Worm (Caenorhabditis elegans) whole organism, L2 larva: ENCODE data around the gene crn-3.

ENCODE experiments used
- C34F6.9 ChIP-seq: fragments of 150-350 bp; optimal IDR thresholded peaks from 2 replicates; lab custom pipeline; 2014; ENCODE audit warnings: missing biosample characterization, missing genetic modification characterization
- F13H6.1 ChIP-seq: sonication (generic microtip); optimal IDR thresholded peaks from 2 replicates; lab custom pipeline; 2016; ENCODE audit warnings: missing genetic modification characterization, missing compliant biosample characterization
- R02D3.7 ChIP-seq: fragments of 150-350 bp; optimal IDR thresholded peaks from 2 replicates; lab custom pipeline; 2014; ENCODE audit warnings: missing biosample characterization, missing genetic modification characterization
- alr-1 ChIP-seq: fragments of 150-350 bp; optimal IDR thresholded peaks from 2 replicates; lab custom pipeline; 2014; ENCODE audit warnings: missing biosample characterization, missing genetic modification characterization
- aly-2 ChIP-seq: fragments of 150-350 bp; optimal IDR thresholded peaks from 2 replicates; lab custom pipeline; 2014; ENCODE audit warnings: missing biosample characterization, missing genetic modification characterization
- ama-1 ChIP-seq: fragments of 150-350 bp; optimal IDR thresholded peaks from 2 replicates; lab custom pipeline; 2018; ENCODE audit warnings: inconsistent platforms
- blmp-1 ChIP-seq: sonication (generic microtip); optimal IDR thresholded peaks from 2 replicates; lab custom pipeline; 2017; ENCODE audit warnings: missing genetic modification characterization, mild to moderate bottlenecking, missing compliant biosample characterization, antibody characterized with exemption, moderate library complexity; ENCODE audit not compliant: insufficient read depth
- ceh-16 ChIP-seq: fragments of 150-350 bp; optimal IDR thresholded peaks from 2 replicates; lab custom pipeline; 2014; ENCODE audit warnings: missing biosample characterization, missing genetic modification characterization
- crh-2 ChIP-seq: sonication (generic microtip); optimal IDR thresholded peaks from 2 replicates; lab custom pipeline; 2017; ENCODE audit warnings: missing biosample characterization, missing genetic modification characterization
- dmd-4 ChIP-seq: sonication (generic microtip); optimal IDR thresholded peaks from 2 replicates; lab custom pipeline; 2017; ENCODE audit warnings: missing biosample characterization, missing genetic modification characterization
- egl-27 ChIP-seq: sonication (generic microtip); optimal IDR thresholded peaks from 3 replicates; lab custom pipeline; 2017; ENCODE audit warnings: missing biosample characterization, missing genetic modification reagents, missing genetic modification characterization
- elt-1 ChIP-seq: fragments of 150-350 bp; optimal IDR thresholded peaks from 2 replicates; lab custom pipeline; 2014; ENCODE audit warnings: missing biosample characterization, missing genetic modification characterization
- elt-3 ChIP-seq: sonication (generic microtip); optimal IDR thresholded peaks from 2 replicates; lab custom pipeline; 2017; ENCODE audit warnings: missing biosample characterization, missing genetic modification characterization
- fos-1 ChIP-seq: fragments of 150-350 bp; optimal IDR thresholded peaks from 2 replicates; lab custom pipeline; 2014; ENCODE audit warnings: missing biosample characterization, missing genetic modification characterization
- gmeb-1 ChIP-seq: fragments of 150-350 bp; optimal IDR thresholded peaks from 2 replicates; lab custom pipeline; 2014; ENCODE audit warnings: missing biosample characterization, missing genetic modification characterization
- lin-11 ChIP-seq: fragments of 150-350 bp; sonication (generic microtip); optimal IDR thresholded peaks from 2 replicates; lab custom pipeline; 2014; ENCODE audit warnings: missing biosample characterization, missing genetic modification characterization, inconsistent platforms, mixed read lengths
- lin-13 ChIP-seq: fragments of 150-350 bp; optimal IDR thresholded peaks from 2 replicates; lab custom pipeline; 2014; ENCODE audit warnings: missing biosample characterization, missing genetic modification reagents, missing genetic modification characterization
- lsy-2 ChIP-seq, 2 experiments: fragments of 150-350 bp in 1 of 2; sonication (generic microtip) in 1 of 2; optimal IDR thresholded peaks; 2 replicates each; lab custom pipeline; 2014 to 2017; ENCODE audit warnings: missing biosample characterization in 2 of 2, missing genetic modification characterization in 2 of 2
- mbf-1 ChIP-seq: sonication (generic microtip); optimal IDR thresholded peaks from 2 replicates; lab custom pipeline; 2017; ENCODE audit warnings: missing biosample characterization, missing genetic modification characterization
- mdl-1 ChIP-seq, 2 experiments: fragments of 150-350 bp in 1 of 2; sonication (generic microtip) in 1 of 2; optimal IDR thresholded peaks; 2 replicates each; lab custom pipeline; 2017; ENCODE audit warnings: missing biosample characterization in 2 of 2, missing genetic modification characterization in 2 of 2
- nhr-11 ChIP-seq: fragments of 150-350 bp; optimal IDR thresholded peaks from 2 replicates; lab custom pipeline; 2014; ENCODE audit warnings: missing biosample characterization, missing genetic modification characterization
- nhr-12 ChIP-seq: fragments of 150-350 bp; optimal IDR thresholded peaks from 2 replicates; lab custom pipeline; 2014; ENCODE audit warnings: missing biosample characterization, missing genetic modification characterization
- nhr-129 ChIP-seq: fragments of 150-350 bp; optimal IDR thresholded peaks from 2 replicates; lab custom pipeline; 2014; ENCODE audit warnings: missing biosample characterization, missing genetic modification characterization
- nhr-21 ChIP-seq: fragments of 150-350 bp; optimal IDR thresholded peaks from 2 replicates; lab custom pipeline; 2014; ENCODE audit warnings: missing biosample characterization, missing genetic modification characterization
- nhr-23 ChIP-seq: fragments of 150-350 bp; optimal IDR thresholded peaks from 2 replicates; lab custom pipeline; 2014; ENCODE audit warnings: missing biosample characterization, missing genetic modification reagents, missing genetic modification characterization
- nhr-237 ChIP-seq: fragments of 150-350 bp; optimal IDR thresholded peaks from 2 replicates; lab custom pipeline; 2014; ENCODE audit warnings: missing biosample characterization, missing genetic modification characterization
- nhr-25 ChIP-seq: fragments of 150-350 bp; sonication (generic microtip); optimal IDR thresholded peaks from 3 replicates; lab custom pipeline; 2014; ENCODE audit warnings: missing biosample characterization, missing genetic modification characterization
- nhr-77 ChIP-seq: fragments of 150-350 bp; optimal IDR thresholded peaks from 2 replicates; lab custom pipeline; 2014; ENCODE audit warnings: missing biosample characterization, missing genetic modification characterization
- peb-1 ChIP-seq: fragments of 150-350 bp; optimal IDR thresholded peaks from 2 replicates; lab custom pipeline; 2014; ENCODE audit warnings: missing biosample characterization, missing genetic modification characterization
- sem-4 ChIP-seq: fragments of 150-350 bp; optimal IDR thresholded peaks from 2 replicates; lab custom pipeline; 2014; ENCODE audit warnings: missing biosample characterization, missing genetic modification reagents, missing genetic modification characterization
- skn-1 ChIP-seq: sonication (generic microtip); optimal IDR thresholded peaks from 2 replicates; lab custom pipeline; 2017; ENCODE audit warnings: missing biosample characterization, missing genetic modification characterization
- sma-3 ChIP-seq: sonication (generic microtip); optimal IDR thresholded peaks from 2 replicates; lab custom pipeline; 2016; ENCODE audit warnings: missing genetic modification reagents, missing genetic modification characterization, missing compliant biosample characterization
- sma-9 ChIP-seq, 2 experiments: fragments of 150-350 bp in 1 of 2; sonication (generic microtip) in 1 of 2; optimal IDR thresholded peaks; 2 replicates each; lab custom pipeline; 2014 to 2016; ENCODE audit warnings: missing genetic modification characterization in 2 of 2, mild to moderate bottlenecking in 1 of 2, missing biosample characterization in 1 of 2, missing compliant biosample characterization in 1 of 2, missing genetic modification reagents in 1 of 2, moderate library complexity in 1 of 2
- snpc-4 ChIP-seq: fragments of 150-350 bp; optimal IDR thresholded peaks from 2 replicates; lab custom pipeline; 2014; ENCODE audit warnings: missing biosample characterization, missing genetic modification characterization
- unc-39 ChIP-seq: fragments of 150-350 bp; optimal IDR thresholded peaks from 2 replicates; lab custom pipeline; 2014; ENCODE audit warnings: missing biosample characterization, missing genetic modification characterization
- unc-55 ChIP-seq: fragments of 150-350 bp; sonication (generic microtip); optimal IDR thresholded peaks from 3 replicates; lab custom pipeline; 2014; ENCODE audit warnings: missing biosample characterization, missing genetic modification reagents, missing genetic modification characterization
- unc-62 ChIP-seq: fragments of 150-350 bp; optimal IDR thresholded peaks from 2 replicates; lab custom pipeline; 2014; ENCODE audit warnings: missing biosample characterization, missing genetic modification reagents, missing genetic modification characterization
- ztf-1 ChIP-seq: fragments of 200-800 bp; sonication (Bioruptor generic); conservative IDR thresholded peaks from 2 replicates; pipeline ENCODE4 v1.3.6; 2022; ENCODE audit warnings: missing genetic modification characterization, missing compliant biosample characterization
- ztf-4 ChIP-seq: fragments of 150-350 bp; optimal IDR thresholded peaks from 2 replicates; lab custom pipeline; 2014; ENCODE audit warnings: missing biosample characterization, missing genetic modification characterization

crn-3 gene

ce11 chrII:10553377-10554045 lies 34.3 kb upstream of the crn-3 start:
- TF ChIP-seq unc-55 (GFP tag; lab: Kevin White, UChicago) (peak; percentile 44), nhr-129 (peak; percentile 19), F13H6.1 (tag; lab: Kevin White, UChicago) (no peak), snpc-4 (tag; lab: Kevin White, UChicago) (no peak), crh-2 (tag; lab: Kevin White, UChicago) (no peak)

- TF ChIP-seq elt-3, result no peak
- TF ChIP-seq ztf-4, result no peak
- TF ChIP-seq nhr-77 (tag; lab: Kevin White, UChicago), result no peak
- peak; percentile 3 for TF ChIP-seq ceh-16 (tag; lab: Kevin White, UChicago)
- no peak for TF ChIP-seq nhr-237 (tag; lab: Kevin White, UChicago)
- no peak for TF ChIP-seq lin-11
- peak; percentile 48 for TF ChIP-seq nhr-25 (tag; lab: Kevin White, UChicago)
- no peak for TF ChIP-seq unc-62 (GFP tag; lab: Kevin White, UChicago)
- TF ChIP-seq unc-55 (GFP tag; lab: Kevin White, UChicago), result no peak
- peak; percentile 13 for TF ChIP-seq nhr-129
- no peak for TF ChIP-seq nhr-12
Observed at ce11 chrII:10554046-10554399, 33.8 kb upstream of the crn-3 start.

- TF ChIP-seq crh-2 (tag; lab: Kevin White, UChicago) (no peak), elt-1 (tag; lab: Kevin White, UChicago) (no peak), aly-2 (tag; lab: Kevin White, UChicago) (no peak), C34F6.9 (tag; lab: Kevin White, UChicago) (no peak), alr-1 (tag; lab: Kevin White, UChicago) (no peak), R02D3.7 (no peak), unc-39 (tag; lab: Kevin White, UChicago) (no peak), mdl-1 (tag; optimal IDR thresholded peaks at IDR 0.05; lab: Kevin White, UChicago) (no peak), skn-1 (no peak), ztf-4 (no peak), lsy-2 (tag; optimal IDR thresholded peaks at IDR 0.05; lab: Kevin White, UChicago) (no peak)
Observed at ce11 chrII:10554972-10555371, 32.9 kb upstream of the crn-3 start, which contains the start of gene mnk-1. mnk-1 (minus strand) TSS chrII:10555044.

- TF ChIP-seq gmeb-1 (tag; lab: Kevin White, UChicago) (peak; percentile 30), peb-1 (tag; lab: Kevin White, UChicago) (no peak), fos-1 (tag; lab: Kevin White, UChicago) (peak; percentile 80), C34F6.9 (tag; lab: Kevin White, UChicago) (peak; percentile 63), lin-13 (GFP tag; lab: Kevin White, UChicago) (peak; percentile 15), ama-1 (no peak), nhr-11 (tag; lab: Kevin White, UChicago) (no peak), sma-3 (GFP tag; lab: Kevin White, UChicago) (peak; percentile 81), F13H6.1 (tag; lab: Kevin White, UChicago) (peak; percentile 78), blmp-1 (tag; lab: Kevin White, UChicago) (no peak), sma-9 (GFP tag; optimal IDR thresholded peaks at IDR 0.05; lab: Kevin White, UChicago) (peak; percentile 40), sma-9 (tag; optimal IDR thresholded peaks at IDR 0.05; lab: Kevin White, UChicago) (no peak), snpc-4 (tag; lab: Kevin White, UChicago) (peak; percentile 44), skn-1 (no peak), dmd-4 (tag; lab: Kevin White, UChicago) (no peak), nhr-25 (tag; lab: Kevin White, UChicago) (peak; percentile 80), unc-62 (GFP tag; lab: Kevin White, UChicago) (no peak), mdl-1 (tag; optimal IDR thresholded peaks at IDR 0.05; lab: Kevin White, UChicago) (peak; percentile 51 to 54), elt-1 (tag; lab: Kevin White, UChicago) (no peak), crh-2 (tag; lab: Kevin White, UChicago) (peak; percentile 55), nhr-129 (peak; percentile 95), sem-4 (tag; lab: Kevin White, UChicago) (peak; percentile 72), nhr-23 (tag; lab: Kevin White, UChicago) (no peak), ztf-4 (peak; percentile 73), mbf-1 (no peak), lsy-2 (tag; optimal IDR thresholded peaks at IDR 0.05; lab: Kevin White, UChicago) (peak in 1 of 2 experiments; percentile 54), nhr-21 (tag; lab: Kevin White, UChicago) (peak; percentile 73), unc-39 (tag; lab: Kevin White, UChicago) (no peak), ztf-1 (GFP tag; lab: Robert Waterston, UW) (no peak), unc-55 (GFP tag; lab: Kevin White, UChicago) (peak; percentile 33), egl-27 (tag; lab: Kevin White, UChicago) (peak; percentile 35)
Observed at ce11 chrII:10555484-10556075, 32.3 kb upstream of the crn-3 start.
